Worm (Caenorhabditis elegans) whole organism, late embryonic: ENCODE results near the gene F53A2.3.

Experiments used
- C08G9.2 ChIP-seq: sonication (generic microtip); optimal IDR thresholded peaks from 2 replicates; lab custom pipeline; 2016; ENCODE audit warnings: mild to moderate bottlenecking, missing genetic modification characterization, moderate library complexity, missing compliant biosample characterization
- C38D4.7 ChIP-seq: fragments of 200-800 bp; sonication (Bioruptor generic); optimal IDR thresholded peaks from 2 replicates; lab custom pipeline; 2018; ENCODE audit warnings: mild to moderate bottlenecking, missing genetic modification characterization, moderate library complexity, missing compliant biosample characterization
- K02D7.2 ChIP-seq: sonication (generic microtip); optimal IDR thresholded peaks from 2 replicates; lab custom pipeline; 2017; ENCODE audit warnings: mild to moderate bottlenecking, missing genetic modification characterization, missing compliant biosample characterization
- Y22D7AL.16 ChIP-seq: sonication (generic microtip); optimal IDR thresholded peaks from 2 replicates; lab custom pipeline; 2016; ENCODE audit warnings: missing genetic modification characterization, missing compliant biosample characterization
- ceh-19 ChIP-seq: fragments of 200-800 bp; sonication (Bioruptor generic); optimal IDR thresholded peaks from 2 replicates; lab custom pipeline; 2018; ENCODE audit warnings: mild to moderate bottlenecking, missing genetic modification characterization, missing compliant biosample characterization
- ceh-2 ChIP-seq: sonication (generic microtip); optimal IDR thresholded peaks from 2 replicates; lab custom pipeline; 2016; ENCODE audit warnings: missing genotype, missing genetic modification characterization, missing compliant biosample characterization
- ceh-30 ChIP-seq: fragments of 150-350 bp; optimal IDR thresholded peaks from 2 replicates; lab custom pipeline; 2014; ENCODE audit warnings: missing biosample characterization, missing genetic modification characterization
- ceh-31 ChIP-seq: sonication (generic microtip); optimal IDR thresholded peaks from 2 replicates; lab custom pipeline; 2016; ENCODE audit warnings: missing genetic modification characterization, missing compliant biosample characterization
- ceh-6 ChIP-seq: fragments of 200-800 bp; sonication (Bioruptor generic); optimal IDR thresholded peaks from 2 replicates; lab custom pipeline; 2018; ENCODE audit warnings: mild to moderate bottlenecking, missing genetic modification characterization, missing compliant biosample characterization
- che-1 ChIP-seq: sonication (generic microtip); optimal IDR thresholded peaks from 2 replicates; lab custom pipeline; 2016; ENCODE audit warnings: mild to moderate bottlenecking, missing genetic modification characterization, missing compliant biosample characterization
- dmd-4 ChIP-seq: sonication (generic microtip); optimal IDR thresholded peaks from 2 replicates; lab custom pipeline; 2016; ENCODE audit warnings: borderline replicate concordance, missing genetic modification characterization, missing compliant biosample characterization
- dve-1 ChIP-seq: sonication (generic microtip); optimal IDR thresholded peaks from 2 replicates; lab custom pipeline; 2017; ENCODE audit warnings: antibody characterized with exemption, mild to moderate bottlenecking, missing genetic modification characterization, missing compliant biosample characterization
- elt-2 ChIP-seq: sonication (generic microtip); optimal IDR thresholded peaks from 2 replicates; lab custom pipeline; 2016; ENCODE audit warnings: missing genetic modification reagents, missing genetic modification characterization, missing compliant biosample characterization
- fkh-10 ChIP-seq: fragments of 150-350 bp; optimal IDR thresholded peaks from 2 replicates; lab custom pipeline; 2014; ENCODE audit warnings: missing biosample characterization, missing genetic modification reagents, missing genetic modification characterization
- gmeb-2 ChIP-seq: sonication (generic microtip); optimal IDR thresholded peaks from 2 replicates; lab custom pipeline; 2016; ENCODE audit warnings: missing genetic modification characterization, inconsistent platforms, missing compliant biosample characterization
- hlh-30 ChIP-seq: sonication (generic microtip); optimal IDR thresholded peaks from 2 replicates; lab custom pipeline; 2017; ENCODE audit warnings: antibody characterized with exemption, missing genetic modification characterization, missing compliant biosample characterization; ENCODE audit not compliant: insufficient read depth
- nfya-1 ChIP-seq: sonication (generic microtip); optimal IDR thresholded peaks from 2 replicates; lab custom pipeline; 2017; ENCODE audit warnings: missing genetic modification characterization, mild to moderate bottlenecking, missing compliant biosample characterization, antibody characterized with exemption, moderate library complexity
- nhr-11 ChIP-seq: fragments of 150-350 bp; optimal IDR thresholded peaks from 2 replicates; lab custom pipeline; 2014; ENCODE audit warnings: missing biosample characterization, missing genetic modification characterization
- nhr-232 ChIP-seq: sonication (generic microtip); optimal IDR thresholded peaks from 2 replicates; lab custom pipeline; 2016; ENCODE audit warnings: missing genetic modification characterization, missing compliant biosample characterization
- pros-1 ChIP-seq: fragments of 150-350 bp; optimal IDR thresholded peaks from 2 replicates; lab custom pipeline; 2014; ENCODE audit warnings: missing biosample characterization, missing genetic modification reagents, missing genetic modification characterization
- sox-2 ChIP-seq: fragments of 200-800 bp; sonication (Bioruptor generic); IDR thresholded peaks from 2 replicates; pipeline ENCODE4 v1.3.6; 2022; ENCODE audit warnings: missing genetic modification reagents, missing genetic modification characterization, missing compliant biosample characterization
- syd-9 ChIP-seq: sonication (generic microtip); optimal IDR thresholded peaks from 2 replicates; lab custom pipeline; 2016; ENCODE audit warnings: mild to moderate bottlenecking, missing genetic modification characterization, moderate library complexity, missing compliant biosample characterization
- unc-3 ChIP-seq, 2 experiments: fragments of 200-800 bp in 1 of 2; sonication (Bioruptor generic) in 1 of 2; sonication (generic microtip) in 1 of 2; conservative IDR thresholded peaks in 1 of 2; optimal IDR thresholded peaks in 1 of 2; 2 replicates each; pipeline versions ENCODE4 v1.3.6 to Lab custom; 2016 to 2022; ENCODE audit warnings: missing compliant biosample characterization in 2 of 2, missing genetic modification characterization in 2 of 2, missing genetic modification reagents in 1 of 2
- unc-42 ChIP-seq: sonication (generic microtip); optimal IDR thresholded peaks from 2 replicates; lab custom pipeline; 2016; ENCODE audit warnings: missing genotype, missing genetic modification characterization, missing compliant biosample characterization
- unc-55 ChIP-seq: sonication (generic microtip); optimal IDR thresholded peaks from 2 replicates; lab custom pipeline; 2017; ENCODE audit warnings: missing biosample characterization, missing genetic modification reagents, missing genetic modification characterization
- unc-86 ChIP-seq: sonication (generic microtip); optimal IDR thresholded peaks from 2 replicates; lab custom pipeline; 2016; ENCODE audit warnings: missing genetic modification characterization, missing compliant biosample characterization

F53A2.3 gene

ce11 chrIII:13359256-13359655 is 19.7 kb upstream of the F53A2.3 start, which contains the start of gene F53A2.9:
TSS of gene F53A2.9 (minus strand) at chrIII:13359356.
- no peak for TF ChIP-seq C08G9.2 (tag; lab: Kevin White, UChicago)
- no peak for TF ChIP-seq nhr-11 (tag; lab: Kevin White, UChicago)
- TF ChIP-seq C38D4.7 (GFP tag; lab: Kevin White, UChicago), result no peak
- TF ChIP-seq, all 69 proteins: peak for 0

ce11 chrIII:13350964-13351363 is 11.4 kb upstream of the F53A2.3 start:
- TF ChIP-seq syd-9 (tag; lab: Kevin White, UChicago), result no peak
- no peak for TF ChIP-seq C08G9.2 (tag; lab: Kevin White, UChicago)
- TF ChIP-seq unc-42, result peak; percentile 46
- TF ChIP-seq pros-1 (tag; lab: Kevin White, UChicago), result no peak
- TF ChIP-seq che-1, result no peak

DNA sequence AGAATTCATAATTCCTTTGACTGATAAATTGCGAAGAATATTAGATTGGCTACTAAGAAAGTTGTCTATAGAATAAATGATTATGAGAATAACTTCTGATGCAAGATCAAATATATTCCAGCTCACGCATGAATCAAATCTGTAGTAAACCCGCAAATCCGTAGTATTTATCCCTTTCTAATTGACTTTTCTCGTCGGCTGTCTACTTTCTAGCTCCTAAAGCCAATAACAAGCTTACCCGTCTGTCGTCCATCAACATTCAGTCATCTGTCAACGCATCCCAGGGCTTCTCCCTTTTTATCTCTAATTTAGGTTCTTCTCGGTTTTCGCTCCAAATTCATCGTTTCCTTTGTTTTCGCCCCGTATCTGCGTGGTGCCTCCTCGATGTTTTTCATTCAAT is 9.3 kb upstream of the F53A2.3 start:
- no peak for TF ChIP-seq ceh-30 (tag; lab: Kevin White, UChicago)
- TF ChIP-seq unc-42, result peak; percentile 79
- TF ChIP-seq nhr-232, result no peak

DNA sequence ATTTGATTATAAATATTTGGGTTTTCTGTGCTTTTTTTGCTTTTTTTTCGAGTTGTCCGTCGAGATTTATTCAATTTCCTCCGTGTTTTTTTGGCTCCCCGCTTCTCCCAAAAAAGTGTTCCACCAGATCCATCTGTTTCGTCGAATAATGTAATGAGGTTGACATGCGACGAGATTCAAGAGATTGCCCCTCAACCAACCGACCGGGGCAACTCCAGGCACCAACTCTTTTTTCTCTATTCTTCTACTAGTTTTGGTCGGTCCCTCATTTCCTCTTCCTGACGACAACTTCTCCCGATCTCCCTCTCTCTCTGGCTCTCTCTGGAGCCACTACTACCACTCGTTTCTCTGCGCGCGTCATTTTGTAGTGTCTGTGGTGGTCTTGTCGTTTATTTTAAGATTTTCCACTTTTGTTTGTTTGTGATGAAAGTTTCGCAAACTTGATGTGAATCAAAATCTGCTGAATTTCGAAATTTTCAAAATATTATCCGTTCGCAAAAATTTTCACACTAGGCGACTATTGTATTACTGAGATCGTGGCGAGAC is 8.3 kb upstream of the F53A2.3 start:
- TF ChIP-seq unc-42 (peak; percentile 34), dmd-4 (tag; lab: Kevin White, UChicago) (no peak)
- TF ChIP-seq, all 69 proteins: peak for 1

DNA sequence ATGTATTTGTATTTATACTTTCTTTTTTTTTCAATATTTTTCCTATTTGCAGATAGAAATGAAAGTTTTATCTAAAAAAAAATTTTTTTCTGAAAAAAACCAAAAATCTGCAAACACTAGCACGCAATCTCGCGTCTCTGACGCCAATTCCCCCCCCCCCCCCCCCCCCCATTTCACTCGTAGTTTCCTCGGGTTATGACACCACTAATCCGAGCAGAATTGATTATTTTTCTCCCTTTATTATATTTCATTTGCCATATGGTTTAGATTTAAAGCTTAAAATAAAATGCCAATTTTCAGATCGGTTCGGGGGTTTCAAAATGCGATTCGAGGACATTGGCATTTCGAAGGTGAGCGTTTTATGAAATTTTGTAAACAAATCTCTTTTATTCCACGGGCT is 7.2 kb upstream of the F53A2.3 start, which contains the start of gene mtm-6:
mtm-6 (plus strand) TSS at position 301 of the 400 bp plus-strand sequence.
- TF ChIP-seq fkh-10, result no peak
- TF ChIP-seq nhr-232, result no peak
- TF ChIP-seq ceh-30 (tag; lab: Kevin White, UChicago), result no peak
- TF ChIP-seq unc-3 (GFP tag; conservative IDR thresholded peaks at IDR 0.05; lab: Robert Waterston, UW), result no peak
- TF ChIP-seq unc-3 (tag; optimal IDR thresholded peaks at IDR 0.05; lab: Kevin White, UChicago), result no peak
- no peak for TF ChIP-seq unc-55 (GFP tag; lab: Kevin White, UChicago)
- TF ChIP-seq sox-2 (GFP tag; lab: Robert Waterston, UW), result no peak
- no peak for TF ChIP-seq ceh-19 (GFP tag; lab: Kevin White, UChicago)
- peak; percentile 48 for TF ChIP-seq K02D7.2 (tag; lab: Kevin White, UChicago)

ce11 chrIII:13344538-13345136 is 5.1 kb upstream of the F53A2.3 start, which contains the start of gene acaa-2:
TSS of gene acaa-2 (plus strand) at chrIII:13344937.
- TF ChIP-seq nfya-1 (tag; lab: Kevin White, UChicago) (no peak), ceh-30 (tag; lab: Kevin White, UChicago) (no peak), elt-2 (peak; percentile 49), dve-1 (tag; lab: Kevin White, UChicago) (peak; percentile 11), Y22D7AL.16 (tag; lab: Kevin White, UChicago) (no peak), ceh-6 (GFP tag; lab: Kevin White, UChicago) (no peak), gmeb-2 (no peak), ceh-2 (tag; lab: Kevin White, UChicago) (no peak)

ce11 chrIII:13343562-13344139 is 4.1 kb upstream of the F53A2.3 start:
- TF ChIP-seq ceh-31, result no peak
- TF ChIP-seq unc-86, result no peak
- no peak for TF ChIP-seq ceh-19 (GFP tag; lab: Kevin White, UChicago)
- TF ChIP-seq unc-3 (GFP tag; conservative IDR thresholded peaks at IDR 0.05; lab: Robert Waterston, UW), result no peak
- TF ChIP-seq unc-3 (tag; optimal IDR thresholded peaks at IDR 0.05; lab: Kevin White, UChicago), result no peak
- no peak for TF ChIP-seq hlh-30 (tag; lab: Kevin White, UChicago)
